Worm (Caenorhabditis elegans): ENCODE data around the gene arrd-14.

Gene arrd-14

DNA sequence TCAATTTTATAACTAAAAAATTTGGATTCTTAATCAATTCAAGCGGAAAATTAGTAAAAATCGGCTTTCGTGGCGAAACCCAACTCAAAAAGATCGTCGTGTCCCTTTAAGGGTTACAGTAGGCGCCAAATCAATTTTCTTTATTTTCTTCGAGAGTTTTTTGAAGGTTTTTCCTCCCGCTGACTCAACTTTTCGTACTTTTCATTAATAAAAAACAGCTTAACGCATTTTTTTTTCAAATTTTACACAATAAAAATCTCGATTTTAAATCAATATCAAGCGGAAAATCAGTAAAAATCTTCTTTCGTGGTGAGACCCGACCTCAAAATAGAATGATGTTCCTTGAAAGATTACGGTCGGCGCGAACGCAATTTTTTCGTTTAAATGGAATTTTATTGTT is 20.0 kb upstream of the arrd-14 start (continued):
- TF ChIP-seq snpc-1.1 (tag; optimal IDR thresholded peaks at IDR 0.05; ENCODE audit: insufficient read depth) (no peak), madf-6 (GFP tag; IDR thresholded peaks at IDR 0.05) (peak; percentile 92), ztf-26 (tag; optimal IDR thresholded peaks at IDR 0.05) (no peak), ztf-3 (GFP tag; optimal IDR thresholded peaks at IDR 0.05) (no peak), C06A6.2 (GFP tag; conservative IDR thresholded peaks at IDR 0.05) (no peak), F57C9.4 (tag; optimal IDR thresholded peaks at IDR 0.05) (no peak), tbp1 (GFP tag; optimal IDR thresholded peaks at IDR 0.05) (no peak), atf-7 (tag; optimal IDR thresholded peaks at IDR 0.05) (no peak), tbx-9 (tag; optimal IDR thresholded peaks at IDR 0.05; ENCODE audit: borderline replicate concordance) (no peak), ceh-27 (GFP tag; optimal IDR thresholded peaks at IDR 0.05) (no peak), Y95B8A.8 (GFP tag; IDR thresholded peaks at IDR 0.05) (no peak), ccch-3 (GFP tag; optimal IDR thresholded peaks at IDR 0.05) (no peak), lag-1 (GFP tag; IDR thresholded peaks at IDR 0.05) (no peak), F57A8.1 (GFP tag; optimal IDR thresholded peaks at IDR 0.05) (no peak), F22D6.2 (tag; optimal IDR thresholded peaks at IDR 0.05) (no peak), K11D2.4 (GFP tag; IDR thresholded peaks at IDR 0.05) (no peak), Y79H2A.3 (GFP tag; conservative IDR thresholded peaks at IDR 0.05) (no peak), unc-130 (GFP tag; optimal IDR thresholded peaks at IDR 0.05) (peak; percentile 40), ztf-6 (GFP tag; IDR thresholded peaks at IDR 0.05) (no peak), lin-26 (GFP tag; IDR thresholded peaks at IDR 0.05) (no peak), attf-3 (GFP tag; conservative IDR thresholded peaks at IDR 0.05) (no peak), bed-1 (GFP tag; IDR thresholded peaks at IDR 0.05) (no peak), akir-1 (GFP tag; optimal IDR thresholded peaks at IDR 0.05) (no peak), nhr-27 (tag; optimal IDR thresholded peaks at IDR 0.05) (no peak), cebp-2 (GFP tag; IDR thresholded peaks at IDR 0.05) (no peak), B0035.1 (tag; optimal IDR thresholded peaks at IDR 0.05) (no peak), hrde-1 (tag; optimal IDR thresholded peaks at IDR 0.05; ENCODE audit: borderline replicate concordance) (no peak), F39B2.1 (GFP tag; IDR thresholded peaks at IDR 0.05) (no peak), fkh-3 (tag; optimal IDR thresholded peaks at IDR 0.05) (no peak), F10E7.11 (tag; optimal IDR thresholded peaks at IDR 0.05) (no peak), dpl-1 (GFP tag; optimal IDR thresholded peaks at IDR 0.05) (peak; percentile 12), die-1 (tag; optimal IDR thresholded peaks at IDR 0.05) (no peak), F55B11.4 (tag; optimal IDR thresholded peaks at IDR 0.05; ENCODE audit: borderline replicate concordance, insufficient read depth) (no peak), ztf-22 (GFP tag; optimal IDR thresholded peaks at IDR 0.05) (no peak), T07F8.4 (tag; optimal IDR thresholded peaks at IDR 0.05) (no peak), lin-40 (tag; optimal IDR thresholded peaks at IDR 0.05) (no peak), zfh-2 (GFP tag; conservative IDR thresholded peaks at IDR 0.05) (no peak), tlf-1 (GFP tag; optimal IDR thresholded peaks at IDR 0.05) (peak; percentile 31), bed-2 (GFP tag; IDR thresholded peaks at IDR 0.05) (no peak), rpc-1 (optimal IDR thresholded peaks at IDR 0.05) (no peak), rpc-1 (tag; optimal IDR thresholded peaks at IDR 0.05) (no peak), attf-6 (GFP tag; IDR thresholded peaks at IDR 0.05) (no peak), F23B12.7 (tag; optimal IDR thresholded peaks at IDR 0.05; ENCODE audit: insufficient read depth) (no peak), snpc-3.4 (tag; optimal IDR thresholded peaks at IDR 0.05) (peak; percentile 18), snpc-4 (GFP tag; optimal IDR thresholded peaks at IDR 0.05) (no peak), snpc-4 (tag; optimal IDR thresholded peaks at IDR 0.05) (peak in 1 of 4 experiments; percentile 41), pha-4 (tag; optimal IDR thresholded peaks at IDR 0.05) (no peak), Y67H2A.10 (GFP tag; conservative IDR thresholded peaks at IDR 0.05) (no peak), efl-1 (GFP tag; optimal IDR thresholded peaks at IDR 0.05) (peak; percentile 79), rcor-1 (GFP tag; IDR thresholded peaks at IDR 0.05) (no peak)

All from whole organism, young adult.